Fruit fly (Drosophila melanogaster) Kc167 (cell line): ENCODE data around the gene CG10598.

ENCODE experiments used
- Myc ChIP-seq: fragments of >200 bp; optimal IDR thresholded peaks from 2 replicates; lab custom pipeline; 2017; ENCODE audit warnings: missing external identifiers
- Sin3A ChIP-seq: fragments of >200 bp; optimal IDR thresholded peaks from 2 replicates; lab custom pipeline; 2018; ENCODE audit warnings: missing external identifiers
- h ChIP-seq: fragments of >200 bp; optimal IDR thresholded peaks from 3 replicates; lab custom pipeline; 2018; ENCODE audit warnings: missing external identifiers
- insv ChIP-seq: fragments of >200 bp; optimal IDR thresholded peaks from 3 replicates; lab custom pipeline; 2018; ENCODE audit warnings: missing external identifiers
- psq ChIP-seq: fragments of >200 bp; optimal IDR thresholded peaks from 2 replicates; lab custom pipeline; 2017; ENCODE audit warnings: missing external identifiers
- ttk ChIP-seq: sonication (Bioruptor generic); optimal IDR thresholded peaks from 2 replicates; lab custom pipeline; 2017; ENCODE audit warnings: missing external identifiers

The CG10598 gene

DNA sequence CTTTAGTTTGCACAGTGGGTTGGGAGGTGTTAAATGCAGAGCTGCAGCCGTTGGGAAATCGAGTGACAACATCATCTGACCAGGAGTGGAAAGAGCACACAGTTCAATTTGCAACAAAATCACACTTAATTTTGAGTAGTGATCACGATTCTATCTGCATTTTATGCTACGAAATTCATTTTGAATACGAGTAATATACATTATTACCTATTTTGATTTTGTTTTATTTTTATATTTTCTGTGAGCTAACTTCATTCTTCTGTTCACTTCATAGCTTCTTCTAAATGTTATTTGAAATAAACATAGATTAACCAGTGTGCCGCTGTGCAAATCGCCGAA, at the start of gene CG10598:
TSS of gene CG10598 (minus strand) at position 187 of the 339 bp plus-strand sequence.
- no peak for TF ChIP-seq h
- TF ChIP-seq insv = no peak
- TF ChIP-seq ttk (lab: Kevin White, UChicago) = no peak
- TF ChIP-seq Sin3A (lab: Kevin White, UChicago) = no peak

DNA sequence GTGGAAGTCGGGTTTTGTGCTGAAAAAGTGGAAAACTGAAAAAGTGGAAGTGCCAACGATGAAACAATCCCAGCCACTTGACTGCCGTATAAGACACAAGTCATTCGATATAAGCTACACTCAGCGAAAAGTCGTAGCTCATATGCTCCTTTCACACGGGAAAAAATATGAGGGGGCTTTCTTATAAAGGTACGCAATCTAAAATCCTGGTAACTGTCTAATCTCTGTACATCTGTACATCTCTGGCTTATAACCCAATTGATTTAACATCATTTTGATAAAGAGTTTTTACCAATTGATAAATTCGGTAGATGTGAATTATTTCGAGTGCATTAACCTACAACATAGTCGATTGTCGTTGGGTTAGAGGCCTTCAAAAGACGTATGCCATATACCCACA, 48.1 kb upstream of the CG10598 start:
- no peak for TF ChIP-seq Myc (lab: Kevin White, UChicago)
- TF ChIP-seq ttk (lab: Kevin White, UChicago) = no peak
- TF ChIP-seq Sin3A (lab: Kevin White, UChicago) = no peak
- TF ChIP-seq h = no peak
- TF ChIP-seq insv = no peak
- no peak for TF ChIP-seq psq (lab: Kevin White, UChicago)

DNA sequence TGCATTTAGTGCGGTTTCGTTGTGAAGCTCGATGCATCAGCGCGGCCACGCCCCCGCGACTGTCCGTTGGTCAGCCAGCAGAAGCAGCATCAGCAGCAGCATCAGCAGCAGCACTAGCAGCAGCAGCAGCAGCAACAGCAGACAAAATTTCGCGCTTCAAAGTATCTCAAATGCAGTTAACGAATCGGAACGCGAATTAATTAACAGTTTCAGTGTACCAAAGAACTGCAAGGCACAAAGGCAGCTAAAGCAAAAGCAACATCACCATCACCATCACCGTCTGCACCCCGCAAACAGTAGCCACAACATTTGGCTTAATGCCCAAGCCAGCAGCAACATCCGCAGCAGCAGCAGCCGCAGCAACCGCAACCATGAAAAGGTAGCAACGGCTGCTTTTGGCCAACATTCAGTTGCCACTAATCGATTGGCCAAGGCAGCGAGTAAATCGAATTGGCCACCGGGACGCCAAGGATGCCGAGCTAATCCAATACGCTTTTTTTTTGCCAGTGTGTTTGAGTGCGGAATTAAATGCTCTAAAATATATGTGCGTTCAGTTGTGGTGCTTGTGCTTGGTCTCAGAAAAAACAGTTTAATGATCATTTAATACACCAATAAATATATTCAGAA, 38.8 kb upstream of the CG10598 start:
- TF ChIP-seq ttk (lab: Kevin White, UChicago) (no peak), psq (lab: Kevin White, UChicago) (no peak), insv (no peak)

DNA sequence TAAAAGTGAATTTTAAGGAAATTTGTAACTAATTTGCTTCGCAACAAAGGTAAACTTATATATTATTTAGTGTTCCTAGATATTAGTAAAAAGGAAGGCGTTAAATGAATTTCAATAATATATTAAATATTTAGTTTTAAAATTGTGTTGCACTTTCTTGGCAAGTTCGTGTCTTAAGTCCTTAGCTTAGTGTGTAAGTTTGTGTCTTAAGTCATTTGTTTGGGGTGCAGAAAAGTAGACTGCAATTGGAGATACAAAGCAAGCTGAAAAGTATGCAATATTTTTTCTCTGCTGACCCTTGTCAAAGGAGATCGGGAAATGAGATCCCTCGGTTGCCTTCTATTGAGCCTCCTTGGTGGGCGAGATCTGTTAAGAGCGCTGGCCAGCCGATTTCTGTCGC, 35.4 kb upstream of the CG10598 start:
- TF ChIP-seq insv (no peak), ttk (lab: Kevin White, UChicago) (no peak), psq (lab: Kevin White, UChicago) (no peak), Myc (lab: Kevin White, UChicago) (no peak), h (no peak), Sin3A (lab: Kevin White, UChicago) (no peak)

DNA sequence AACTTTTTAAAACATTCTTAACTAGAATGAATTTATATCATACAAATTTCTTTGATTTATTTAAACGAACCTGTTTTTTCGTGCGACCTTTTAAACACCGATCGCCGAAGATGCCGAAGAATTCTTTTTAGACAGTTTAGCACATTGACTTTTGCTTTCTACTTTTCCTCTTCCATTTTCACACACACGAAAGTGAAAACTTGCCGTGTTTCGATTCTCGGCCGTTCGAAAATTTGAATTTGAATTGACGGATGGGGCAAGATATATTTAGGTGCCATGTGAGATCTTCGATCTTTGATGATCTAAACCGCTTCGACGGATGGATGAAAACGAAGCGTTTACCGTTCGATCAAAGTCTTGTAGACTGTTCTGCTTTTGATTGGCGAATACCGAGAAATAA, 29.0 kb upstream of the CG10598 start:
- TF ChIP-seq psq (lab: Kevin White, UChicago) (no peak), Myc (lab: Kevin White, UChicago) (no peak), ttk (lab: Kevin White, UChicago) (no peak), Sin3A (lab: Kevin White, UChicago) (no peak), insv (no peak), h (no peak)

DNA sequence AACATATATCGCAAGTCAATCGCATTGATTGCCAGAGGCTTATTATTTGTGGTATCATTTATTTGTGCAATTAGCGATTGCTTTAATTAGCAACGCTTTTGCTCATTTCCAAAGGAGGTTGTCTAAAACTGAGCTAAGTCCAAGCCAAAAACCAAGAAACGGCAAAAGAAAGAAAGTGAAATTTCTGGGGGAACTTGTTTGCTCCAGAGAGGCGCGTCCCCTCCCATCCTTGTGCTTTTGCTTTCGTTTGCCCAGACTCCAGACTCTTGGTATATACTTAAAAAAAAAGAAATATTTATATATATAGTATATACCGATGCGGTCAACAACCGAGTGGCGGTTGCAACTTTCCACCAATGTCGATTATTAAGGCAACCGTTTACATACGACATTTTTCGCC, 27.4 kb upstream of the CG10598 start:
- no peak for TF ChIP-seq psq (lab: Kevin White, UChicago)
- TF ChIP-seq Myc (lab: Kevin White, UChicago) = no peak
- no peak for TF ChIP-seq Sin3A (lab: Kevin White, UChicago)
- no peak for TF ChIP-seq ttk (lab: Kevin White, UChicago)
- no peak for TF ChIP-seq h
- TF ChIP-seq insv = no peak

DNA sequence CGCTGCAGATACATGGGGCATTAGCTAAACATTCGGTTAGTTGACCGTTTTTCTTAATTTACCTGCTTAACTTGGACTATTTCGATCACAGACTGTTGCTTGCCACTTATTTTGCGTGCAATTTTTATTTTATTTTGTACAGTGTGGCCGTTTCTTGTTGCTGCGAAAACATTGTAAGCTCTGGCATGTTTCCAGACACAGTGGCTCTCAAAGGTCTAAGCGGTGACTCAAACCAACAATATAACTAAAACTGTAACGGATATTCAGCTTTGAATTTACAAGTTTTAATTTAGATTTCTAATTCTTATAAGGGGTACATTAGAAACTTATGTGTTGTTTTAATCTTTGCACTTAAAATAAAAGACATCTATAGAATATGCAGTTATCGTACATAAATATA, 22.7 kb upstream of the CG10598 start, which contains the start of gene CG8675:
TSS of gene CG8675 (minus strand) at position 177 of the 400 bp plus-strand sequence.
- no peak for TF ChIP-seq Myc (lab: Kevin White, UChicago)
- no peak for TF ChIP-seq Sin3A (lab: Kevin White, UChicago)
- no peak for TF ChIP-seq insv
- no peak for TF ChIP-seq h
- TF ChIP-seq ttk (lab: Kevin White, UChicago) = no peak
- no peak for TF ChIP-seq psq (lab: Kevin White, UChicago)

DNA sequence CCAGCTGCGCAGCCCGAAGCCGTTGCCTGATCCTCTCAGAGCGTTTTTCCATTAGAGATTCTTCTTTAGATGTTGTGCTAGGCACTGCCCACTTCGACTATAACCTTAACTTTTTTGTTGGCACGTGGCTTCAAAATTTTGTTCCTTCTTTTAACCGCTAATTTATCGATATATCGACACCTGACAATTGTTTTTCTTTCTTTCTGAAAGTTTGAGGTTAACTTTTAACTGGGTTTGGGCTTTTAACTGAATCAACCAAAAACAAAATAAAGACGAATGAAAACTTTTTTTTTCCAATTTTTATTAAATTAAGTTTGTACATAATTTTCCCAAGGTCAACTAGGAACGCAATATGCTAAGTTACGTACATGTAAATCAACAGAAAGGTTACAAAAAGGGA, 20.2 kb upstream of the CG10598 start, which contains the start of gene CG42854:
TSS of gene CG42854 (minus strand) at position 101 of the 400 bp plus-strand sequence.
- no peak for TF ChIP-seq ttk (lab: Kevin White, UChicago)
- no peak for TF ChIP-seq psq (lab: Kevin White, UChicago)
- no peak for TF ChIP-seq insv
- TF ChIP-seq Sin3A (lab: Kevin White, UChicago) = no peak
- TF ChIP-seq h = no peak
- no peak for TF ChIP-seq Myc (lab: Kevin White, UChicago)

DNA sequence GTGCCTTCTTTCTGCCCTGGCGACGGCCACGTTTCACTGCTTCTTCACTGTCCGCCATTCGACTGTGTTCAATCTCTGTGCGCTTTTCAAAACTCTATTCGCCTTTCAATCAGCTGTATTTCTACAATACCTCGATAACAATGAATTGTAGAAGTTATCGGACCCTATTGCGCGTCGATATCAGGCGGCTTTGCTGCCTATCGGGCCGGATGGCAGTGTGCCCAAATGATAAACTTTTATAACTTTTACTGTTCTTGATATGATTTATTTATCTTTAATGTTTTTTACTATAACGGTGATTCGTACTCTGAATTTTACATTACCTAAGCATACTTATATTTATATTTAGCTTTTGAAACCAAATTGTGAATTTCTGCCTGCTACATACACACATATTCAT, 18.2 kb upstream of the CG10598 start, which contains the start of gene CG8915:
TSS of gene CG8915 (minus strand) at position 148 of the 400 bp plus-strand sequence.
- TF ChIP-seq psq (lab: Kevin White, UChicago) (no peak), insv (no peak), Sin3A (lab: Kevin White, UChicago) (no peak), Myc (lab: Kevin White, UChicago) (no peak)

DNA sequence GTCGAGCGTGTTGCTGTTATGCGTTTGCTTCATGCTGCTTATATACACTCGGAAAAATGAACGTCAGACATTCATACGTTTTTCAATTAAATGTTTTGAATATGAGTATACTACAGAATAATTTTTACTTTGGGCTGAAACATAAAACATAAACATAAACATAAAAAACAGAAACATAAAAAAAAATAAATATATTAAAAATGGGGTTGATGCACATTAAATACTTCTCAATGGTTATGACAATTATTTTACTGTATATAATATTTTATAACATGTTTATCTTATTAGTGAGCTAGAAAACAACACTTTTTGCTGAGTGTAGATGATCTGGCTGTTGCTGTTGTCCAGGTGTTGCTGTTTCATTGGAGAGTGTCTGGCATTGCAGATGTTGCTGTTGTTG, 10.8 kb upstream of the CG10598 start:
- no peak for TF ChIP-seq Myc (lab: Kevin White, UChicago)
- TF ChIP-seq psq (lab: Kevin White, UChicago) = no peak
- TF ChIP-seq h = no peak
- no peak for TF ChIP-seq ttk (lab: Kevin White, UChicago)
- TF ChIP-seq insv = no peak
- TF ChIP-seq Sin3A (lab: Kevin White, UChicago) = no peak

DNA sequence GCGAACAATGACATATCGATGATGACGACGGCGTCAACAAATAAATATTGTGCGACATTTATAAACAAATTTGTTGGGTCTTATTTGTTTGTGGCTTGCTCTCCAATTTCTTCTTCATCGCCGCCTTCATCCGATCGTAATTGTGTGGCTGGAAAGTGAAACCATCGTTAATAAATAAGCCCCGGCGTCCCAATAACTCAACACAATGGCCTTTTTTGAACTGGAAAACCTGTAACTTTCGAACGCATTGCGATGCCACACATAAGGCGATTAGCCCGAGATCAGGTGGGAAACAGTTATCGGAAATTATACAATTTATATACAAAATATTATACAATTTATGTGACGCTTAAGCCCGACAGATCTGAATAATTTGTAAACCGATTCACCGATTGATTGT, 9.8 kb upstream of the CG10598 start:
- TF ChIP-seq psq (lab: Kevin White, UChicago) = no peak
- no peak for TF ChIP-seq h
- no peak for TF ChIP-seq Myc (lab: Kevin White, UChicago)
- TF ChIP-seq insv = no peak
- no peak for TF ChIP-seq ttk (lab: Kevin White, UChicago)
- no peak for TF ChIP-seq Sin3A (lab: Kevin White, UChicago)

DNA sequence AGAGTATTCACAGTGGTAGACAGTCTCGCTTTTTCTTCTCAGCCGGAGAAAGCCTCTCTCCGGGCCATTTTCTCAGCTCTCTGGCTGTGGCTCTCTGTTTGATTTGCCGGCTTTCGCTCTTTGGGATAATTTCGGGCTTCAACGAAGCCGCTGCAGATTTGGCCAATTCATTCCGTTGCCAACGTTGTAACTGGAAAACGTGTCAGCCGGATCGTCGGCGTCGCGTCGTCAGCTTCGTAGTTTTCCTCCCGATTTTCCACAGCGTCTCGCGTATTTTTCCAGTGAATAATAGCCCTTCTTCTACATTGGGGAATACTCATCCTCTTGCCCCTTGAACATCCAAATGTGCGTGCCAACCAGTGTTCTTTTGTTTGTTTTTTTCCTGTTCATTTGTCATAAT, 6.0 kb upstream of the CG10598 start, which contains the start of gene f:
TSS of gene f (plus strand) at position 301 of the 400 bp plus-strand sequence.
- TF ChIP-seq ttk (lab: Kevin White, UChicago) (no peak), insv (no peak), Sin3A (lab: Kevin White, UChicago) (no peak), psq (lab: Kevin White, UChicago) (no peak), h (no peak), Myc (lab: Kevin White, UChicago) (no peak)

DNA sequence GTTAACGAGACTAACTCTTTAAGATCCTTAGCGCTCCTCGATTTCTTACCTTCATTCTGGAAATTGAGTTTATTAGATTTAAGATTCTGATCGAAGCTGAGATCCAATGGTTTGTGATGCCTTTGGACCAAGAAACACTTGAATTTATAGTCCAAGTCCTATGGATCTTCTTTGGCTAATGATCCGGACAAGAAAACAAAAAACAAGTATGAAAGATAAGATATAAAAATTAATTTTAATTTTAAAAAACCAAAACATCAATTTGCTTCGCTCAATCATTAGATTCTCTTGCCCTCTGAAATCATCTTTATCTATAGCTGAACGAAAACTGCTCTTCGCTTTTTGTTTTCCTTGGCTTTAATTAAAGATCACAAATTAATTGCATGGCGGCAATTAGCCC, 4.3 kb upstream of the CG10598 start, which contains the start of gene CG10597:
TSS of gene CG10597 (minus strand) at position 101 of the 400 bp plus-strand sequence.
- TF ChIP-seq Sin3A (lab: Kevin White, UChicago) = no peak
- TF ChIP-seq psq (lab: Kevin White, UChicago) = no peak
- no peak for TF ChIP-seq h
- no peak for TF ChIP-seq insv
- no peak for TF ChIP-seq ttk (lab: Kevin White, UChicago)
- no peak for TF ChIP-seq Myc (lab: Kevin White, UChicago)
